Fruit fly (Drosophila melanogaster): ENCODE data around the gene Ask1.
A peak's percentile ranks its signal among the peaks of the same experiment; 100 is the strongest.

Ask1 gene

dm6 chr3R:19895305-19895704 lies 15.8 kb downstream of the Ask1 start:
- TF ChIP-seq CG13204 (GFP tag; optimal IDR thresholded peaks at IDR 0.05) (no peak), CG14655 (GFP tag; optimal IDR thresholded peaks at IDR 0.05) (no peak), CG17806 (tag; optimal IDR thresholded peaks at IDR 0.05) (no peak), D1 (tag; optimal IDR thresholded peaks at IDR 0.05) (no peak), Snoo (tag; optimal IDR thresholded peaks at IDR 0.05) (no peak), CG9948 (tag; optimal IDR thresholded peaks at IDR 0.05) (no peak), Pif1B (GFP tag; optimal IDR thresholded peaks at IDR 0.05) (no peak), CG32121 (GFP tag; IDR thresholded peaks at IDR 0.05) (no peak), CG12605 (GFP tag; IDR thresholded peaks at IDR 0.05) (no peak), rn (GFP tag; IDR thresholded peaks at IDR 0.05) (no peak), Ets98B (GFP tag; IDR thresholded peaks at IDR 0.05) (no peak), gl (tag; optimal IDR thresholded peaks at IDR 0.05) (no peak), fd96Ca (GFP tag; IDR thresholded peaks at IDR 0.05) (no peak), CG4496 (GFP tag; IDR thresholded peaks at IDR 0.05) (no peak), CG10348 (GFP tag; IDR thresholded peaks at IDR 0.05) (no peak)

- TF ChIP-seq Pif1B (GFP tag; optimal IDR thresholded peaks at IDR 0.05) (no peak), D1 (tag; optimal IDR thresholded peaks at IDR 0.05) (no peak), gl (tag; optimal IDR thresholded peaks at IDR 0.05) (no peak), Pif1A (GFP tag; optimal IDR thresholded peaks at IDR 0.05) (no peak), CG17806 (tag; optimal IDR thresholded peaks at IDR 0.05) (no peak), CG12605 (GFP tag; IDR thresholded peaks at IDR 0.05) (no peak), CG4496 (GFP tag; IDR thresholded peaks at IDR 0.05) (no peak), CG8301 (tag; optimal IDR thresholded peaks at IDR 0.05) (no peak), Ets98B (GFP tag; IDR thresholded peaks at IDR 0.05) (no peak), CG14655 (GFP tag; optimal IDR thresholded peaks at IDR 0.05) (no peak), rn (GFP tag; IDR thresholded peaks at IDR 0.05) (no peak), CG32121 (GFP tag; IDR thresholded peaks at IDR 0.05) (no peak), CG15710 (tag; optimal IDR thresholded peaks at IDR 0.05) (no peak), CG13204 (GFP tag; optimal IDR thresholded peaks at IDR 0.05) (no peak), CG10348 (GFP tag; IDR thresholded peaks at IDR 0.05) (no peak)
These were observed 22.2 kb downstream of the Ask1 start for dm6 chr3R:19901742-19902141.

dm6 chr3R:19902328-19902727 lies 22.8 kb downstream of the Ask1 start:
- TF ChIP-seq CG34367 (tag; optimal IDR thresholded peaks at IDR 0.05) (no peak), fd96Ca (GFP tag; IDR thresholded peaks at IDR 0.05) (0 out of 3 replicates have a peak, but pooled peaks have one; percentile 5)

dm6 chr3R:19902926-19903739 lies 23.6 kb downstream of the Ask1 start, which contains the start of gene ClpX:
ClpX (minus strand) TSS chr3R:19903689.
- TF ChIP-seq CG15710 (tag; optimal IDR thresholded peaks at IDR 0.05) (no peak), CG4496 (GFP tag; IDR thresholded peaks at IDR 0.05) (peak; percentile 26; the same call in 1 of the 3 replicates), CG9948 (tag; optimal IDR thresholded peaks at IDR 0.05) (no peak)

- peak; percentile 43 for TF ChIP-seq CG15710 (tag; optimal IDR thresholded peaks at IDR 0.05)
- TF ChIP-seq Pif1B (GFP tag; optimal IDR thresholded peaks at IDR 0.05): peak; percentile 30
- TF ChIP-seq CG32121 (GFP tag; IDR thresholded peaks at IDR 0.05): peak; percentile 68
- no peak for TF ChIP-seq CG9948 (tag; optimal IDR thresholded peaks at IDR 0.05)
- TF ChIP-seq Pif1A (GFP tag; optimal IDR thresholded peaks at IDR 0.05): no peak
- TF ChIP-seq CG8301 (tag; optimal IDR thresholded peaks at IDR 0.05): no peak
- no peak for TF ChIP-seq D1 (tag; optimal IDR thresholded peaks at IDR 0.05)
- TF ChIP-seq CG13204 (GFP tag; optimal IDR thresholded peaks at IDR 0.05): no peak
- peak; percentile 68 for TF ChIP-seq EcR (GFP tag; optimal IDR thresholded peaks at IDR 0.05)
- TF ChIP-seq gl (tag; optimal IDR thresholded peaks at IDR 0.05): no peak
- TF ChIP-seq CG17806 (tag; optimal IDR thresholded peaks at IDR 0.05): peak; percentile 12
- TF ChIP-seq CG8159 (tag; optimal IDR thresholded peaks at IDR 0.05): peak; percentile 14
- peak; percentile 40 for TF ChIP-seq Snoo (tag; optimal IDR thresholded peaks at IDR 0.05)
- TF ChIP-seq CG14655 (GFP tag; optimal IDR thresholded peaks at IDR 0.05): no peak
- peak; percentile 44 for TF ChIP-seq CG34367 (tag; optimal IDR thresholded peaks at IDR 0.05)
- peak; percentile 40; the same call in 1 of the 3 replicates for TF ChIP-seq fd96Ca (GFP tag; IDR thresholded peaks at IDR 0.05)
- TF ChIP-seq Ets98B (GFP tag; IDR thresholded peaks at IDR 0.05): no peak
- peak; percentile 56; the same call in 1 of the 2 replicates for TF ChIP-seq CG12605 (GFP tag; IDR thresholded peaks at IDR 0.05)
- TF ChIP-seq rn (GFP tag; IDR thresholded peaks at IDR 0.05): no peak
- TF ChIP-seq CG4496 (GFP tag; IDR thresholded peaks at IDR 0.05): peak; percentile 29; the same call in 1 of the 3 replicates
- no peak for TF ChIP-seq CG10348 (GFP tag; IDR thresholded peaks at IDR 0.05)
These were observed 25.4 kb downstream of the Ask1 start, which contains the start of the genes Surf6 and RhoGAP92B for dm6 chr3R:19904865-19905373. Surf6 (minus strand) TSS chr3R:19904868. RhoGAP92B (plus strand) TSS chr3R:19905164.

- TF ChIP-seq CG34367 (tag; optimal IDR thresholded peaks at IDR 0.05) (peak; percentile 82), CG12605 (GFP tag; IDR thresholded peaks at IDR 0.05) (peak; percentile 77), Ets98B (GFP tag; IDR thresholded peaks at IDR 0.05) (peak; percentile 83), EcR (GFP tag; optimal IDR thresholded peaks at IDR 0.05) (peak; percentile 49), CG8159 (tag; optimal IDR thresholded peaks at IDR 0.05) (peak; percentile 84), CG10348 (GFP tag; IDR thresholded peaks at IDR 0.05) (no peak; the same call in 1 of the 2 replicates), CG13204 (GFP tag; optimal IDR thresholded peaks at IDR 0.05) (peak; percentile 57), D1 (tag; optimal IDR thresholded peaks at IDR 0.05) (no peak), CG4496 (GFP tag; IDR thresholded peaks at IDR 0.05) (peak; percentile 94), fd96Ca (GFP tag; IDR thresholded peaks at IDR 0.05) (peak; percentile 92), rn (GFP tag; IDR thresholded peaks at IDR 0.05) (no peak; the same call in 1 of the 2 replicates), CG32121 (GFP tag; IDR thresholded peaks at IDR 0.05) (peak; percentile 91), CG9948 (tag; optimal IDR thresholded peaks at IDR 0.05) (peak; percentile 78), CG17806 (tag; optimal IDR thresholded peaks at IDR 0.05) (peak; percentile 78), Pif1A (GFP tag; optimal IDR thresholded peaks at IDR 0.05) (peak; percentile 83), CG14655 (GFP tag; optimal IDR thresholded peaks at IDR 0.05) (peak; percentile 83), Pif1B (GFP tag; optimal IDR thresholded peaks at IDR 0.05) (peak; percentile 69), CG8301 (tag; optimal IDR thresholded peaks at IDR 0.05) (peak; percentile 78), gl (tag; optimal IDR thresholded peaks at IDR 0.05) (peak; percentile 74), Snoo (tag; optimal IDR thresholded peaks at IDR 0.05) (peak; percentile 87), CG15710 (tag; optimal IDR thresholded peaks at IDR 0.05) (peak; percentile 85)
These were observed 26.5 kb downstream of the Ask1 start for dm6 chr3R:19905932-19906439.

All from whole organism, pupa.